Worm (Caenorhabditis elegans) whole organism, early embryonic: Measurements from ENCODE around the gene srh-60.

Experiments
- B0310.2 ChIP-seq: sonication (generic microtip); optimal IDR thresholded peaks from 2 replicates; lab custom pipeline; 2016; ENCODE audit warnings: mild to moderate bottlenecking, missing genetic modification characterization, missing compliant biosample characterization
- aly-1 ChIP-seq: sonication (generic microtip); optimal IDR thresholded peaks from 2 replicates; lab custom pipeline; 2016; ENCODE audit warnings: missing genetic modification characterization, missing compliant biosample characterization
- ama-1 ChIP-seq: fragments of 150-350 bp; optimal IDR thresholded peaks from 2 replicates; lab custom pipeline; 2014
- flt-1 ChIP-seq: fragments of 200-800 bp; sonication (Bioruptor generic); IDR thresholded peaks from 2 replicates; pipeline ENCODE4 v1.3.6; 2022; ENCODE audit warnings: missing genetic modification characterization, missing compliant biosample characterization
- hmbx-1 ChIP-seq: sonication (generic microtip); optimal IDR thresholded peaks from 2 replicates; lab custom pipeline; 2016; ENCODE audit warnings: mild to moderate bottlenecking, missing genetic modification characterization, missing compliant biosample characterization
- hmg-4 ChIP-seq: fragments of 200-800 bp; sonication (Bioruptor generic); optimal IDR thresholded peaks from 2 replicates; lab custom pipeline; 2018; ENCODE audit warnings: mild to moderate bottlenecking, missing genetic modification characterization, missing compliant biosample characterization
- sea-1 ChIP-seq: fragments of 200-800 bp; sonication (Bioruptor generic); conservative IDR thresholded peaks from 2 replicates; pipeline ENCODE4 v1.3.6; 2022; ENCODE audit warnings: missing genetic modification characterization, missing compliant biosample characterization
- tra-4 ChIP-seq: sonication (generic microtip); optimal IDR thresholded peaks from 2 replicates; lab custom pipeline; 2017; ENCODE audit warnings: missing genetic modification characterization, missing compliant biosample characterization

ce11 chrII:3634765-3635164 lies 51.3 kb downstream of the srh-60 start:
- TF ChIP-seq ama-1 (lab: Kevin White, UChicago): no peak
- TF ChIP-seq hmbx-1 (tag; lab: Kevin White, UChicago): no peak
- no peak for TF ChIP-seq hmg-4 (GFP tag; lab: Kevin White, UChicago)
- no peak for TF ChIP-seq sea-1
- TF ChIP-seq tra-4 (tag; lab: Kevin White, UChicago): no peak
- TF ChIP-seq flt-1: no peak
- no peak for TF ChIP-seq aly-1 (tag; lab: Kevin White, UChicago)
- no peak for TF ChIP-seq B0310.2 (tag; lab: Kevin White, UChicago)
